Fruit fly (Drosophila melanogaster): ENCODE data around the gene Sry-delta.

Sry-delta gene

DNA sequence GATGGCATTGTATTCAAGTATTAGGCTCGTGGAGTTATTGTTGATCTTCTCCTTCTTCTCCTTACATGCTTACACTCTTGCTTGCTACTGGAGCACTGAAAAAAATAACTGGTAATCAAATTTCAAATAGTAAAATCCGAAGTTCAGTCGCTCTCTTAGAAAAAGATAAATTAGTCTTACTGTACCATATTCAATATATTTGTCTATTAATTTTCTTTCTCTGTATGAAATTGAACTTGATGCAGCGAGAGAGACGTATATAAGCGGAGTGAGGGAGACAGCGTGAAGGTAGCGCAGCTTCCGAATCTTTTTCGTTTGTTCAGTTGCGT lies 18.0 kb downstream of the Sry-delta start:
- TF ChIP-seq eg (GFP tag; IDR thresholded peaks at IDR 0.05) (peak; percentile 95), CG8119 (GFP tag; IDR thresholded peaks at IDR 0.05) (peak; percentile 93), CG11294 (GFP tag; IDR thresholded peaks at IDR 0.05) (peak; percentile 84), Blimp-1 (GFP tag; optimal IDR thresholded peaks at IDR 0.05) (peak; percentile 89), Sox15 (GFP tag; optimal IDR thresholded peaks at IDR 0.05) (peak; percentile 81), Ets21C (GFP tag; optimal IDR thresholded peaks at IDR 0.05) (peak; percentile 90), CG8319 (GFP tag; optimal IDR thresholded peaks at IDR 0.05) (peak; percentile 97), Sox102F (GFP tag; optimal IDR thresholded peaks at IDR 0.05) (peak; percentile 94), Lpt (GFP tag; optimal IDR thresholded peaks at IDR 0.05) (peak; percentile 90), CG6163 (GFP tag; IDR thresholded peaks at IDR 0.05) (peak; percentile 98), salr (GFP tag; optimal IDR thresholded peaks at IDR 0.05) (peak; percentile 77 to 78), net (GFP tag; optimal IDR thresholded peaks at IDR 0.05) (peak; percentile 90), Hr38 (GFP tag; optimal IDR thresholded peaks at IDR 0.05) (no peak), pdm3 (GFP tag; optimal IDR thresholded peaks at IDR 0.05) (peak; percentile 90), CG8632 (GFP tag; optimal IDR thresholded peaks at IDR 0.05) (peak; percentile 91), fd59A (GFP tag; optimal IDR thresholded peaks at IDR 0.05) (peak; percentile 75), fkh (GFP tag; optimal IDR thresholded peaks at IDR 0.05) (peak; percentile 47), vri (GFP tag; optimal IDR thresholded peaks at IDR 0.05) (peak; percentile 91), esn (GFP tag; optimal IDR thresholded peaks at IDR 0.05) (peak; percentile 96), acj6 (GFP tag; optimal IDR thresholded peaks at IDR 0.05) (peak; percentile 92), CG16779 (tag; optimal IDR thresholded peaks at IDR 0.05) (peak; percentile 88), Met (GFP tag; optimal IDR thresholded peaks at IDR 0.05) (peak; percentile 96), Eip75B (GFP tag; optimal IDR thresholded peaks at IDR 0.05) (peak; percentile 98), ss (GFP tag; optimal IDR thresholded peaks at IDR 0.05) (peak; percentile 87 to 92), CG4318 (GFP tag; optimal IDR thresholded peaks at IDR 0.05) (peak; percentile 56), CG6792 (GFP tag; optimal IDR thresholded peaks at IDR 0.05) (peak; percentile 96), CG3032 (tag; optimal IDR thresholded peaks at IDR 0.05) (peak; percentile 92), CG6276 (GFP tag; optimal IDR thresholded peaks at IDR 0.05) (peak; percentile 85), lz (GFP tag; optimal IDR thresholded peaks at IDR 0.05) (peak; percentile 94), OdsH (GFP tag; optimal IDR thresholded peaks at IDR 0.05) (peak; percentile 92), CG10669 (GFP tag; optimal IDR thresholded peaks at IDR 0.05) (peak; percentile 95), CG11762 (GFP tag; optimal IDR thresholded peaks at IDR 0.05; ENCODE audit: insufficient read depth) (peak; percentile 89), CG7368 (GFP tag; optimal IDR thresholded peaks at IDR 0.05) (peak; percentile 95), Smox (GFP tag; optimal IDR thresholded peaks at IDR 0.05) (peak; percentile 92), Gug (GFP tag; IDR thresholded peaks at IDR 0.05) (peak; percentile 90), svp (GFP tag) (peak; percentile 99), CG9139 (GFP tag; optimal IDR thresholded peaks at IDR 0.05) (peak; percentile 83), CG6854 (GFP tag; optimal IDR thresholded peaks at IDR 0.05) (peak; percentile 85), CG11902 (GFP tag; optimal IDR thresholded peaks at IDR 0.05) (peak; percentile 95), CG15336 (GFP tag; IDR thresholded peaks at IDR 0.05) (peak; percentile 94), CG1621 (tag; optimal IDR thresholded peaks at IDR 0.05) (peak; percentile 88), CG32006 (GFP tag; optimal IDR thresholded peaks at IDR 0.05) (peak; percentile 85), dac (GFP tag; optimal IDR thresholded peaks at IDR 0.05) (peak; percentile 72), achi (GFP tag; optimal IDR thresholded peaks at IDR 0.05) (peak; percentile 94), fd85E (GFP tag; optimal IDR thresholded peaks at IDR 0.05) (peak; percentile 84), CG6808 (GFP tag; optimal IDR thresholded peaks at IDR 0.05) (peak; percentile 87), Eip93F (GFP tag; optimal IDR thresholded peaks at IDR 0.05) (peak; percentile 66), CG31627 (GFP tag; optimal IDR thresholded peaks at IDR 0.05) (peak; percentile 91), CG10631 (GFP tag; optimal IDR thresholded peaks at IDR 0.05) (peak; percentile 92), Eip78C (GFP tag) (peak; percentile 99), CG3919 (GFP tag; optimal IDR thresholded peaks at IDR 0.05) (peak; percentile 98), Sox14 (GFP tag; optimal IDR thresholded peaks at IDR 0.05) (peak; percentile 91)

Measured in whole organism, prepupa.